Fruit fly (Drosophila melanogaster) whole organism, embryonic: ENCODE results near the gene CG31816.

Experiments used
- B-H1 ChIP-seq: fragments of 200-800 bp; sonication (Bioruptor generic); IDR thresholded peaks from 3 replicates; pipeline ENCODE4 v1.3.6; 2022; ENCODE audit warnings: missing biosample characterization, missing genetic modification characterization
- BtbVII ChIP-seq: fragments of 200-800 bp; sonication (Bioruptor generic); optimal IDR thresholded peaks from 3 replicates; lab custom pipeline; 2017; ENCODE audit warnings: missing biosample characterization, mild to moderate bottlenecking, missing genetic modification characterization
- CG10366 ChIP-seq: fragments of 200-800 bp; sonication (Bioruptor generic); IDR thresholded peaks from 2 replicates; pipeline ENCODE4 v1.3.6; 2022; ENCODE audit warnings: missing biosample characterization, missing genetic modification characterization
- CG11504 ChIP-seq: fragments of 200-800 bp; sonication (Bioruptor generic); optimal IDR thresholded peaks from 3 replicates; lab custom pipeline; 2019; ENCODE audit warnings: missing biosample characterization, mild to moderate bottlenecking, missing genetic modification characterization, moderate library complexity
- CG12104 ChIP-seq: fragments of 200-800 bp; sonication (Bioruptor generic); optimal IDR thresholded peaks from 3 replicates; lab custom pipeline; 2016; ENCODE audit warnings: missing biosample characterization, missing genetic modification characterization
- CG12391 ChIP-seq: fragments of 200-800 bp; sonication (Bioruptor generic); optimal IDR thresholded peaks from 3 replicates; lab custom pipeline; 2018; ENCODE audit warnings: missing biosample characterization, mild to moderate bottlenecking, missing genetic modification characterization, moderate library complexity
- CG14050 ChIP-seq: fragments of 200-800 bp; sonication (Bioruptor generic); IDR thresholded peaks from 3 replicates; pipeline ENCODE4 v1.3.6; 2022; ENCODE audit warnings: missing biosample characterization, missing genetic modification characterization
- CG14441 ChIP-seq: fragments of 200-800 bp; sonication (Bioruptor generic); IDR thresholded peaks from 2 replicates; pipeline ENCODE4 v1.3.6; 2022; ENCODE audit warnings: missing biosample characterization, missing genetic modification characterization
- CG14965 ChIP-seq: fragments of 200-800 bp; sonication (Bioruptor generic); optimal IDR thresholded peaks from 2 replicates; lab custom pipeline; 2016; ENCODE audit warnings: missing biosample characterization, missing genetic modification characterization, borderline replicate concordance
- CG17361 ChIP-seq: fragments of 200-800 bp; sonication (Bioruptor generic); IDR thresholded peaks from 3 replicates; pipeline ENCODE4 v1.3.6; 2022; ENCODE audit warnings: missing biosample characterization, missing genetic modification characterization
- CG30403 ChIP-seq: fragments of 200-800 bp; sonication (Bioruptor generic); optimal IDR thresholded peaks from 3 replicates; lab custom pipeline; 2016; ENCODE audit warnings: missing biosample characterization, missing genetic modification characterization
- CG31441 ChIP-seq: fragments of 200-800 bp; sonication (Bioruptor generic); IDR thresholded peaks from 2 replicates; pipeline ENCODE4 v1.3.6; 2022; ENCODE audit warnings: missing biosample characterization, missing genetic modification characterization
- CG32767 ChIP-seq: fragments of 200-800 bp; sonication (Bioruptor generic); IDR thresholded peaks from 2 replicates; pipeline ENCODE4 v1.3.6; 2022; ENCODE audit warnings: missing biosample characterization, missing genetic modification characterization
- CG32772 ChIP-seq: fragments of 200-800 bp; sonication (Bioruptor generic); IDR thresholded peaks from 2 replicates; pipeline ENCODE4 v1.3.6; 2022; ENCODE audit warnings: missing biosample characterization, missing genetic modification characterization
- CG34422 ChIP-seq: fragments of 200-800 bp; sonication (Bioruptor generic); IDR thresholded peaks from 3 replicates; pipeline ENCODE4 v1.3.6; 2022; ENCODE audit warnings: missing biosample characterization, missing genetic modification characterization
- CG7839 ChIP-seq: fragments of 200-800 bp; sonication (Bioruptor generic); optimal IDR thresholded peaks from 3 replicates; lab custom pipeline; 2018; ENCODE audit warnings: missing biosample characterization, mild to moderate bottlenecking, missing genetic modification characterization, moderate library complexity
- CG8924 ChIP-seq: fragments of 200-800 bp; optimal IDR thresholded peaks from 3 replicates; lab custom pipeline; 2019; ENCODE audit warnings: missing biosample characterization, mild to moderate bottlenecking, missing genetic modification characterization, moderate library complexity
- CG9932 ChIP-seq: fragments of 200-800 bp; sonication (Bioruptor generic); IDR thresholded peaks from 2 replicates; pipeline ENCODE4 v1.3.6; 2022; ENCODE audit warnings: missing biosample characterization, missing genetic modification characterization
- Drgx ChIP-seq: fragments of 200-800 bp; sonication (Bioruptor generic); IDR thresholded peaks from 2 replicates; pipeline ENCODE4 v1.3.6; 2022; ENCODE audit warnings: missing biosample characterization, missing genetic modification characterization
- E2f1 ChIP-seq: fragments of 200-800 bp; sonication (Bioruptor generic); IDR thresholded peaks from 2 replicates; pipeline ENCODE4 v1.3.6; 2022; ENCODE audit warnings: missing biosample characterization, missing genetic modification characterization
- H15 ChIP-seq: fragments of 200-800 bp; sonication (Bioruptor generic); IDR thresholded peaks from 3 replicates; pipeline ENCODE4 v1.3.6; 2022; ENCODE audit warnings: missing biosample characterization, missing genetic modification characterization
- HHEX ChIP-seq: fragments of 200-800 bp; sonication (Bioruptor generic); optimal IDR thresholded peaks from 3 replicates; lab custom pipeline; 2017; ENCODE audit warnings: missing biosample characterization, mild to moderate bottlenecking, missing genetic modification characterization, missing genetic modification reagents
- Hey ChIP-seq: fragments of 200-800 bp; sonication (Bioruptor generic); optimal IDR thresholded peaks from 3 replicates; lab custom pipeline; 2018; ENCODE audit warnings: missing biosample characterization, mild to moderate bottlenecking, missing genetic modification characterization
- HmgZ ChIP-seq: fragments of 200-800 bp; sonication (Bioruptor generic); optimal IDR thresholded peaks from 2 replicates; lab custom pipeline; 2018; ENCODE audit warnings: missing biosample characterization, mild to moderate bottlenecking, missing genetic modification characterization
- Myb ChIP-seq: fragments of 200-800 bp; sonication (Bioruptor generic); optimal IDR thresholded peaks from 2 replicates; lab custom pipeline; 2016; ENCODE audit warnings: missing biosample characterization, missing genetic modification characterization
- Oaz ChIP-seq: fragments of 200-800 bp; sonication (Bioruptor generic); IDR thresholded peaks from 2 replicates; pipeline ENCODE4 v1.3.6; 2022; ENCODE audit warnings: missing biosample characterization, missing genetic modification characterization
- Rfx ChIP-seq: fragments of 200-800 bp; sonication (Bioruptor generic); IDR thresholded peaks from 2 replicates; pipeline ENCODE4 v1.3.6; 2022; ENCODE audit warnings: missing biosample characterization, missing genetic modification characterization
- Sox100B ChIP-seq: fragments of 200-800 bp; sonication (Bioruptor generic); optimal IDR thresholded peaks from 3 replicates; lab custom pipeline; 2018; ENCODE audit warnings: missing biosample characterization, mild to moderate bottlenecking, missing genetic modification characterization
- Sox102F ChIP-seq: fragments of 200-800 bp; sonication (Bioruptor generic); optimal IDR thresholded peaks from 2 replicates; lab custom pipeline; 2018; ENCODE audit warnings: missing biosample characterization, mild to moderate bottlenecking, missing genetic modification characterization, moderate library complexity
- Taf1 ChIP-seq: fragments of 200-800 bp; sonication (Bioruptor generic); IDR thresholded peaks from 2 replicates; pipeline ENCODE4 v1.3.6; 2022; ENCODE audit warnings: missing biosample characterization, missing genetic modification characterization
- Xbp1 ChIP-seq: fragments of 200-800 bp; sonication (Bioruptor generic); optimal IDR thresholded peaks from 3 replicates; lab custom pipeline; 2016; ENCODE audit warnings: missing biosample characterization, mild to moderate bottlenecking, missing genetic modification characterization
- abd-A ChIP-seq: fragments of 200-800 bp; sonication (Bioruptor generic); optimal IDR thresholded peaks from 3 replicates; lab custom pipeline; 2019; ENCODE audit warnings: missing biosample characterization, mild to moderate bottlenecking, missing genetic modification characterization, moderate library complexity
- bsh ChIP-seq, 2 experiments: fragments of 200-800 bp; sonication (Bioruptor generic); optimal IDR thresholded peaks; 2 replicates each; lab custom pipeline; 2017 to 2018; ENCODE audit warnings: mild to moderate bottlenecking in 2 of 2, missing biosample characterization in 2 of 2, missing genetic modification characterization in 2 of 2, moderate library complexity in 1 of 2
- dati ChIP-seq: fragments of 200-800 bp; sonication (Bioruptor generic); IDR thresholded peaks from 2 replicates; pipeline ENCODE4 v1.3.6; 2022; ENCODE audit warnings: missing biosample characterization, missing genetic modification characterization
- dm ChIP-seq: fragments of 200-800 bp; sonication (Bioruptor generic); optimal IDR thresholded peaks from 3 replicates; lab custom pipeline; 2016; ENCODE audit warnings: missing biosample characterization, missing genetic modification characterization
- dmrt99B ChIP-seq: fragments of 200-800 bp; sonication (Bioruptor generic); optimal IDR thresholded peaks from 2 replicates; lab custom pipeline; 2018; ENCODE audit warnings: missing biosample characterization, mild to moderate bottlenecking, missing genetic modification characterization, moderate library complexity
- eve ChIP-seq, 2 experiments: fragments of >200 bp; optimal IDR thresholded peaks; 2 replicates each; lab custom pipeline; 2017; ENCODE audit warnings: missing biosample characterization in 2 of 2, missing genetic modification characterization in 2 of 2
- exex ChIP-seq: fragments of 200-800 bp; sonication (Bioruptor generic); optimal IDR thresholded peaks from 4 replicates; lab custom pipeline; 2018; ENCODE audit warnings: missing biosample characterization, mild to moderate bottlenecking, missing genetic modification characterization, moderate library complexity
- gcm2 ChIP-seq: fragments of 200-800 bp; sonication (Bioruptor generic); optimal IDR thresholded peaks from 2 replicates; lab custom pipeline; 2016; ENCODE audit warnings: missing biosample characterization, missing genetic modification characterization
- gro ChIP-seq: fragments of 200-800 bp; sonication (Bioruptor generic); optimal IDR thresholded peaks from 2 replicates; lab custom pipeline; 2016; ENCODE audit warnings: missing biosample characterization, missing genetic modification characterization
- hb ChIP-seq: fragments of 200-800 bp; sonication (Bioruptor generic); IDR thresholded peaks from 3 replicates; pipeline ENCODE4 v1.3.6; 2022; ENCODE audit warnings: missing biosample characterization, missing genetic modification characterization; ENCODE audit not compliant: partially characterized antibody
- knrl ChIP-seq: fragments of 200-800 bp; sonication (Bioruptor generic); IDR thresholded peaks from 3 replicates; pipeline ENCODE4 v1.3.6; 2022; ENCODE audit warnings: missing biosample characterization, missing genetic modification characterization; ENCODE audit not compliant: partially characterized antibody
- peb ChIP-seq: fragments of 200-800 bp; sonication (Bioruptor generic); IDR thresholded peaks from 2 replicates; pipeline ENCODE4 v1.3.6; 2022; ENCODE audit warnings: missing biosample characterization, missing genetic modification characterization
- pho ChIP-seq: fragments of 200-800 bp; sonication (Bioruptor generic); optimal IDR thresholded peaks from 2 replicates; lab custom pipeline; 2016; ENCODE audit warnings: missing biosample characterization, missing genetic modification characterization
- pros ChIP-seq: fragments of 200-800 bp; sonication (Bioruptor generic); optimal IDR thresholded peaks from 3 replicates; lab custom pipeline; 2019; ENCODE audit warnings: missing biosample characterization, mild to moderate bottlenecking, missing genetic modification characterization, moderate library complexity
- slbo ChIP-seq: fragments of 200-800 bp; sonication (Bioruptor generic); IDR thresholded peaks from 2 replicates; pipeline ENCODE4 v1.3.6; 2022; ENCODE audit warnings: missing biosample characterization, missing genetic modification characterization
- so ChIP-seq: fragments of 200-800 bp; sonication (Bioruptor generic); IDR thresholded peaks from 3 replicates; pipeline ENCODE4 v1.3.6; 2022; ENCODE audit warnings: missing biosample characterization, missing genetic modification characterization

CG31816 gene

DNA sequence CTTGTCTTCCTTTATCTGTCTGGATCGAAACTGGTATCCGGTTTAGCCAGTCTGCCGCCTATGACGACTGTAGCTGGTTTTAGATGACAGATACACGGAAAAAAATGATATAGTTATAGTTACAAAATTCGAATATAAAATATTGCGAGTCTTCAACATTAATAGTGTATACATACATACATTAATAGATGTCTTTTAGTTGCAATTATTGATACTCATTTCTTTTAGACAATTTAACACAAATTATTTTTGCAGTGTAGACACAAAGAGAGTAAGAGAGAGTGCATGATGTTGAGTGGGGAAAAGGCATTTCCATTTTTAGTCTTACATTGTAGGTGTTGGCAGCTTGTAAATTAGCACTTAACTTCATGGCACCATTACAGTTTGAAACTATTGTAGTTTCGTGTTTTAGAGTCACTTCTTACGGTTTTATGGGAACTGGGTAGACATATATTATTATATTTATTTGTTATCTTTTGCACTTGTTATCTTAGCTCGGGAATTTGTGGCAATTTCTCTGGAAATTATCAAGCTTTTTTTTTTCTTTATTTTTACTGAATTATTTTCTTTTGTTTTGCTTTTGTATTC is 47.1 kb upstream of the CG31816 start (continued):
- TF ChIP-seq abd-A (tag; lab: Kevin White, UChicago) = peak; percentile 12
- no peak for TF ChIP-seq Hey (tag; lab: Kevin White, UChicago)
- TF ChIP-seq H15 (GFP tag; lab: Robert Waterston, UW) = no peak
- TF ChIP-seq gcm2 (GFP tag; lab: Kevin White, UChicago) = peak; percentile 35
- TF ChIP-seq BtbVII (GFP tag; lab: Kevin White, UChicago) = no peak
- TF ChIP-seq CG9932 (GFP tag; lab: Robert Waterston, UW) = peak; percentile 44; the same call in 1 of the 2 replicates
- TF ChIP-seq Taf1 (GFP tag; lab: Robert Waterston, UW) = no peak
- TF ChIP-seq Xbp1 = peak; percentile 87

DNA sequence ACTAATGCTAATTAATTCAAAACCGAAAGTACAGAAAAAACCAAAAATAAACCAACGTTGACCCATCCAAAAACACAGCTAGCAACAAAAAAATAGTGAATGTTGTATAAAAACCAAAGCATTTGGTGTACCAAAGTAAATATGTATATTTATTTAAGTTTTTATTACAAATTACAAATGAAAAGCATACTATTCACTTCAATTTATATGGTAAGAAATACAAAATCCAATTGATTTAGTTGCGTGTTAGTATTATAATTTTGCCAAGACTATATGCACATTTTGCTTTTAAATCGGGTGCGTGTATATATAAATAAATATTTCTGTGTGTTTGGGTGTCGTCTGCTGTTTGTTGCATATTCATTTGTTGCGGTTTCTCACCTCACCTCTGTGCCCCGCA is 45.1 kb upstream of the CG31816 start:
- peak; percentile 1 for TF ChIP-seq Sox102F (GFP tag; lab: Kevin White, UChicago)
- TF ChIP-seq Sox100B (GFP tag; lab: Kevin White, UChicago) = peak; percentile 1
- peak; percentile 26; the same call in 1 of the 2 replicates for TF ChIP-seq Drgx (GFP tag; lab: Robert Waterston, UW)
- no peak for TF ChIP-seq Oaz (GFP tag; lab: Robert Waterston, UW)
- no peak for TF ChIP-seq CG12104 (GFP tag; lab: Kevin White, UChicago)
- TF ChIP-seq dmrt99B = peak; percentile 27

DNA sequence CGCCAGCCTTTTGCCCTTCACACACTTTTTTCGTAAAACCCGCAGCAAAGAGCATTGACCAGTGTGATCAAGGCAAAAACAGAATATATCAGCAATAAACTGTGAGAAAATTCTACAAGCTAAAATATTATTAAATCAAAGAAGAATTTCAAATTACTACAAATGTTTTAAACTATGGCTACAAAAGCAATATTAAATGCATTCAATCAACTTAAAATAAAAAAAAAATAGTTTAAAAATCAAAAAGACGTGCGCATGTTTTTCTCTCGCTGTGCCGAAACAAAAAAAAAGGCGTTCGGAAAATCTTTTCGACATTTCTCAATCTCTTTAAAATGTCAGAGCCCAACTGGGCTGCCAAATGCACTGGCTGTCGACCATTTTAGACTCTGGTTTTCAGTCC is 44.2 kb upstream of the CG31816 start:
- peak; percentile 51 for TF ChIP-seq CG7839 (tag; lab: Kevin White, UChicago)
- no peak for TF ChIP-seq E2f1 (GFP tag; lab: Robert Waterston, UW)
- TF ChIP-seq peb (GFP tag; lab: Robert Waterston, UW) = no peak
- peak; percentile 43; the same call in 1 of the 2 replicates for TF ChIP-seq CG32772 (GFP tag; lab: Robert Waterston, UW)
- TF ChIP-seq exex (tag; lab: Kevin White, UChicago) = no peak
- TF ChIP-seq gro (GFP tag; lab: Kevin White, UChicago) = no peak
- TF ChIP-seq CG9932 (GFP tag; lab: Robert Waterston, UW) = peak; percentile 34; the same call in 1 of the 2 replicates
- TF ChIP-seq knrl (GFP tag; lab: Robert Waterston, UW) = no peak
- peak; percentile 59 for TF ChIP-seq Sox102F (GFP tag; lab: Kevin White, UChicago)
- TF ChIP-seq pros = no peak
- TF ChIP-seq HmgZ = no peak
- peak; percentile 27 for TF ChIP-seq CG30403
- no peak for TF ChIP-seq hb (GFP tag; lab: Robert Waterston, UW)
- TF ChIP-seq pho (GFP tag; lab: Kevin White, UChicago) = no peak
- TF ChIP-seq Rfx = 0 out of 2 replicates have a peak, but pooled peaks have one; percentile 13
- TF ChIP-seq HHEX (GFP tag; lab: Kevin White, UChicago) = no peak
- TF ChIP-seq CG14441 = no peak
- TF ChIP-seq bsh (GFP tag; optimal IDR thresholded peaks at IDR 0.05; lab: Kevin White, UChicago) = peak in 1 of 2 experiments; percentile 54
- TF ChIP-seq eve (GFP tag; optimal IDR thresholded peaks at IDR 0.05; lab: Kevin White, UChicago) = no peak
- TF ChIP-seq dati (GFP tag; lab: Robert Waterston, UW) = no peak
- no peak for TF ChIP-seq Myb (GFP tag; lab: Kevin White, UChicago)
- TF ChIP-seq dm (GFP tag; lab: Kevin White, UChicago) = no peak
- peak; percentile 25 for TF ChIP-seq CG12391
- TF ChIP-seq CG10366 (GFP tag; lab: Robert Waterston, UW) = peak; percentile 54
- TF ChIP-seq CG8924 (tag; lab: Kevin White, UChicago) = peak; percentile 4
- TF ChIP-seq CG11504 = peak; percentile 16
- TF ChIP-seq CG34422 = 0 out of 3 replicates have a peak, but pooled peaks have one; percentile 9
- peak; percentile 29; the same call in 1 of the 3 replicates for TF ChIP-seq CG14050 (GFP tag; lab: Robert Waterston, UW)
- TF ChIP-seq so (GFP tag; lab: Robert Waterston, UW) = 0 out of 3 replicates have a peak, but pooled peaks have one; percentile 43
- peak; percentile 32; the same call in 1 of the 2 replicates for TF ChIP-seq CG31441 (GFP tag; lab: Robert Waterston, UW)
- TF ChIP-seq B-H1 (GFP tag; lab: Robert Waterston, UW) = 0 out of 3 replicates have a peak, but pooled peaks have one; percentile 22
- no peak for TF ChIP-seq CG14965 (GFP tag; lab: Kevin White, UChicago)
- TF ChIP-seq slbo (GFP tag; lab: Robert Waterston, UW) = peak; percentile 60
- no peak; the same call in 2 of the 3 replicates for TF ChIP-seq CG17361
- TF ChIP-seq CG32767 = no peak
